Worm (Caenorhabditis elegans): Measurements from ENCODE around the gene grl-29.
A peak's percentile ranks its signal among the peaks of the same experiment; 100 is the strongest.

Gene grl-29

ce11 chrV:3543344-3543743, 11.7 kb downstream of the grl-29 start, which contains the start of gene nhr-222:
TSS of gene nhr-222 (minus strand) at chrV:3543444.
- TF ChIP-seq ztf-29 (GFP tag; IDR thresholded peaks at IDR 0.05): no peak
- no peak for TF ChIP-seq flt-1 (GFP tag; IDR thresholded peaks at IDR 0.05)
- TF ChIP-seq ref-1 (GFP tag; conservative IDR thresholded peaks at IDR 0.05): no peak
- TF ChIP-seq cog-1 (tag; optimal IDR thresholded peaks at IDR 0.05): no peak
- no peak for TF ChIP-seq med-1 (GFP tag; optimal IDR thresholded peaks at IDR 0.05; ENCODE audit: insufficient read depth)

- TF ChIP-seq T22C8.4 (GFP tag; IDR thresholded peaks at IDR 0.05): no peak
- TF ChIP-seq med-1 (GFP tag; optimal IDR thresholded peaks at IDR 0.05; ENCODE audit: insufficient read depth): no peak
- TF ChIP-seq ztf-23 (GFP tag; IDR thresholded peaks at IDR 0.05): no peak
- TF ChIP-seq ref-1 (GFP tag; conservative IDR thresholded peaks at IDR 0.05): no peak
- TF ChIP-seq tab-1 (GFP tag; IDR thresholded peaks at IDR 0.05): no peak
These were observed 13.9 kb downstream of the grl-29 start, which contains the start of gene srbc-67 for ce11 chrV:3541117-3541516. TSS of gene srbc-67 (minus strand) at chrV:3541217.

ce11 chrV:3538307-3538706, 16.7 kb downstream of the grl-29 start, which contains the start of gene nhr-93:
TSS of gene nhr-93 (minus strand) at chrV:3538407.
- TF ChIP-seq med-1 (GFP tag; optimal IDR thresholded peaks at IDR 0.05; ENCODE audit: insufficient read depth): no peak
- no peak for TF ChIP-seq flt-1 (GFP tag; IDR thresholded peaks at IDR 0.05)
- TF ChIP-seq T22C8.4 (GFP tag; IDR thresholded peaks at IDR 0.05): no peak
- no peak for TF ChIP-seq ztf-29 (GFP tag; IDR thresholded peaks at IDR 0.05)
- TF ChIP-seq ztf-23 (GFP tag; IDR thresholded peaks at IDR 0.05): no peak

- TF ChIP-seq ztf-29 (GFP tag; IDR thresholded peaks at IDR 0.05) (no peak), ref-1 (GFP tag; conservative IDR thresholded peaks at IDR 0.05) (no peak), cog-1 (tag; optimal IDR thresholded peaks at IDR 0.05) (no peak), T22C8.4 (GFP tag; IDR thresholded peaks at IDR 0.05) (no peak), ztf-23 (GFP tag; IDR thresholded peaks at IDR 0.05) (no peak), tab-1 (GFP tag; IDR thresholded peaks at IDR 0.05) (no peak), med-1 (GFP tag; optimal IDR thresholded peaks at IDR 0.05; ENCODE audit: insufficient read depth) (no peak), flt-1 (GFP tag; IDR thresholded peaks at IDR 0.05) (no peak), klf-2 (GFP tag; conservative IDR thresholded peaks at IDR 0.05) (no peak)
These were observed 19.8 kb downstream of the grl-29 start, which contains the start of gene nhr-221 for ce11 chrV:3535260-3535659. TSS of gene nhr-221 (minus strand) at chrV:3535360.

- TF ChIP-seq klf-2 (GFP tag; conservative IDR thresholded peaks at IDR 0.05) (no peak), ref-1 (GFP tag; conservative IDR thresholded peaks at IDR 0.05) (no peak), tab-1 (GFP tag; IDR thresholded peaks at IDR 0.05) (no peak), ztf-29 (GFP tag; IDR thresholded peaks at IDR 0.05) (no peak), ztf-23 (GFP tag; IDR thresholded peaks at IDR 0.05) (no peak), med-1 (GFP tag; optimal IDR thresholded peaks at IDR 0.05; ENCODE audit: insufficient read depth) (no peak), T22C8.4 (GFP tag; IDR thresholded peaks at IDR 0.05) (no peak)
These were observed 24.6 kb downstream of the grl-29 start, which contains the start of gene srbc-66 for ce11 chrV:3530403-3530802. TSS of gene srbc-66 (plus strand) at chrV:3530703.

- TF ChIP-seq ztf-29 (GFP tag; IDR thresholded peaks at IDR 0.05): no peak
- no peak for TF ChIP-seq flt-1 (GFP tag; IDR thresholded peaks at IDR 0.05)
- no peak for TF ChIP-seq ref-1 (GFP tag; conservative IDR thresholded peaks at IDR 0.05)
- no peak for TF ChIP-seq T22C8.4 (GFP tag; IDR thresholded peaks at IDR 0.05)
- no peak for TF ChIP-seq klf-2 (GFP tag; conservative IDR thresholded peaks at IDR 0.05)
- no peak for TF ChIP-seq ztf-23 (GFP tag; IDR thresholded peaks at IDR 0.05)
- TF ChIP-seq cog-1 (tag; optimal IDR thresholded peaks at IDR 0.05): no peak
- TF ChIP-seq tab-1 (GFP tag; IDR thresholded peaks at IDR 0.05): no peak
- no peak for TF ChIP-seq med-1 (GFP tag; optimal IDR thresholded peaks at IDR 0.05; ENCODE audit: insufficient read depth)
These were observed 28.2 kb downstream of the grl-29 start, which contains the start of gene str-260 for ce11 chrV:3526882-3527281. TSS of gene str-260 (plus strand) at chrV:3527182.

- TF ChIP-seq T22C8.4 (GFP tag; IDR thresholded peaks at IDR 0.05) (no peak), ztf-23 (GFP tag; IDR thresholded peaks at IDR 0.05) (no peak), flt-1 (GFP tag; IDR thresholded peaks at IDR 0.05) (no peak), ref-1 (GFP tag; conservative IDR thresholded peaks at IDR 0.05) (no peak), med-1 (GFP tag; optimal IDR thresholded peaks at IDR 0.05; ENCODE audit: insufficient read depth) (no peak), cog-1 (tag; optimal IDR thresholded peaks at IDR 0.05) (no peak), klf-2 (GFP tag; conservative IDR thresholded peaks at IDR 0.05) (no peak), ztf-29 (GFP tag; IDR thresholded peaks at IDR 0.05) (no peak), tab-1 (GFP tag; IDR thresholded peaks at IDR 0.05) (no peak)
These were observed 30.1 kb downstream of the grl-29 start, which contains the start of gene T24A6.7 for ce11 chrV:3524970-3525369. TSS of gene T24A6.7 (plus strand) at chrV:3525270.

ce11 chrV:3523262-3523661, 31.8 kb downstream of the grl-29 start, which contains the start of gene irg-1:
TSS of gene irg-1 (plus strand) at chrV:3523587.
- TF ChIP-seq tab-1 (GFP tag; IDR thresholded peaks at IDR 0.05) (no peak), ztf-23 (GFP tag; IDR thresholded peaks at IDR 0.05) (no peak), flt-1 (GFP tag; IDR thresholded peaks at IDR 0.05) (no peak), ztf-29 (GFP tag; IDR thresholded peaks at IDR 0.05) (no peak), cog-1 (tag; optimal IDR thresholded peaks at IDR 0.05) (no peak), klf-2 (GFP tag; conservative IDR thresholded peaks at IDR 0.05) (no peak), med-1 (GFP tag; optimal IDR thresholded peaks at IDR 0.05; ENCODE audit: insufficient read depth) (no peak), T22C8.4 (GFP tag; IDR thresholded peaks at IDR 0.05) (no peak), ref-1 (GFP tag; conservative IDR thresholded peaks at IDR 0.05) (no peak)

- TF ChIP-seq flt-1 (GFP tag; IDR thresholded peaks at IDR 0.05): peak; percentile 65; the same call in 1 of the 2 replicates
These were observed 34.6 kb downstream of the grl-29 start for ce11 chrV:3520412-3520811.

ce11 chrV:3517889-3518288, 37.1 kb downstream of the grl-29 start, which contains the start of gene str-227:
TSS of gene str-227 (plus strand) at chrV:3518189.
- TF ChIP-seq klf-2 (GFP tag; conservative IDR thresholded peaks at IDR 0.05) (no peak), T22C8.4 (GFP tag; IDR thresholded peaks at IDR 0.05) (no peak), med-1 (GFP tag; optimal IDR thresholded peaks at IDR 0.05; ENCODE audit: insufficient read depth) (no peak), ztf-23 (GFP tag; IDR thresholded peaks at IDR 0.05) (no peak), tab-1 (GFP tag; IDR thresholded peaks at IDR 0.05) (no peak), flt-1 (GFP tag; IDR thresholded peaks at IDR 0.05) (no peak), cog-1 (tag; optimal IDR thresholded peaks at IDR 0.05) (no peak), ztf-29 (GFP tag; IDR thresholded peaks at IDR 0.05) (no peak), ref-1 (GFP tag; conservative IDR thresholded peaks at IDR 0.05) (no peak)

Measured in whole organism, midembryonic.